Fruit fly (Drosophila melanogaster) whole organism, prepupa: ENCODE results near the gene Hph.

Experiments used
- Blimp-1 ChIP-seq: fragments of 200-800 bp; sonication (Bioruptor generic); optimal IDR thresholded peaks from 3 replicates; lab custom pipeline; 2017; ENCODE audit warnings: missing biosample characterization, missing genetic modification characterization, mild to moderate bottlenecking, moderate library complexity, missing genetic modification reagents
- CG34406 ChIP-seq: fragments of 200-800 bp; sonication (Bioruptor generic); optimal IDR thresholded peaks from 3 replicates; lab custom pipeline; 2016; ENCODE audit warnings: missing biosample characterization, missing genetic modification characterization
- CG6163 ChIP-seq: fragments of 200-800 bp; sonication (Bioruptor generic); IDR thresholded peaks from 3 replicates; pipeline ENCODE4 v1.3.6; 2022; ENCODE audit warnings: missing biosample characterization, missing genetic modification characterization
- CG6792 ChIP-seq: fragments of 200-800 bp; sonication (Bioruptor generic); optimal IDR thresholded peaks from 3 replicates; lab custom pipeline; 2016; ENCODE audit warnings: missing biosample characterization, missing genetic modification characterization
- CG6808 ChIP-seq: fragments of 200-800 bp; sonication (Bioruptor generic); optimal IDR thresholded peaks from 3 replicates; lab custom pipeline; 2017; ENCODE audit warnings: missing biosample characterization, missing genetic modification characterization, mild to moderate bottlenecking, moderate library complexity, missing genetic modification reagents
- CG6854 ChIP-seq: fragments of 200-800 bp; sonication (Bioruptor generic); optimal IDR thresholded peaks from 2 replicates; lab custom pipeline; 2017; ENCODE audit warnings: missing biosample characterization, mild to moderate bottlenecking, missing genetic modification characterization
- Eip75B ChIP-seq: fragments of 200-800 bp; sonication (Bioruptor generic); optimal IDR thresholded peaks from 3 replicates; lab custom pipeline; 2016; ENCODE audit warnings: missing biosample characterization, missing genetic modification characterization
- Eip78C ChIP-seq: fragments of 200-800 bp; sonication (Bioruptor generic); peaks from one replicate; lab custom pipeline; 2016; ENCODE audit warnings: missing biosample characterization, missing genetic modification characterization
- Lpt ChIP-seq: fragments of 200-800 bp; sonication (Bioruptor generic); optimal IDR thresholded peaks from 3 replicates; lab custom pipeline; 2016; ENCODE audit warnings: missing biosample characterization, missing genetic modification characterization
- Met ChIP-seq: fragments of 200-800 bp; sonication (Bioruptor generic); optimal IDR thresholded peaks from 3 replicates; lab custom pipeline; 2016; ENCODE audit warnings: missing biosample characterization, missing genetic modification characterization
- Smox ChIP-seq: fragments of 200-800 bp; sonication (Bioruptor generic); optimal IDR thresholded peaks from 3 replicates; lab custom pipeline; 2016; ENCODE audit warnings: missing biosample characterization, missing genetic modification characterization
- Sox102F ChIP-seq: fragments of 200-800 bp; sonication (Bioruptor generic); optimal IDR thresholded peaks from 2 replicates; lab custom pipeline; 2016; ENCODE audit warnings: missing biosample characterization, mild to moderate bottlenecking, missing genetic modification characterization
- Sox15 ChIP-seq: fragments of 200-800 bp; sonication (Bioruptor generic); optimal IDR thresholded peaks from 3 replicates; lab custom pipeline; 2016; ENCODE audit warnings: missing biosample characterization, missing genetic modification characterization
- achi ChIP-seq: fragments of 200-800 bp; sonication (Bioruptor generic); optimal IDR thresholded peaks from 3 replicates; lab custom pipeline; 2016; ENCODE audit warnings: missing biosample characterization, missing genetic modification characterization
- acj6 ChIP-seq: fragments of 200-800 bp; sonication (Bioruptor generic); optimal IDR thresholded peaks from 3 replicates; lab custom pipeline; 2016; ENCODE audit warnings: missing biosample characterization, missing genetic modification characterization
- dsx ChIP-seq: fragments of 200-800 bp; optimal IDR thresholded peaks from 3 replicates; lab custom pipeline; 2019; ENCODE audit warnings: missing biosample characterization, mild to moderate bottlenecking, missing genetic modification characterization, moderate library complexity; ENCODE audit not compliant: poor library complexity, severe bottlenecking
- fd85E ChIP-seq: fragments of 200-800 bp; sonication (Bioruptor generic); optimal IDR thresholded peaks from 3 replicates; lab custom pipeline; 2016; ENCODE audit warnings: missing biosample characterization, missing genetic modification characterization
- salr ChIP-seq, 2 experiments: fragments of 200-800 bp; sonication (Bioruptor generic); optimal IDR thresholded peaks; 3 replicates each; lab custom pipeline; 2016 to 2018; ENCODE audit warnings: missing biosample characterization in 2 of 2, missing genetic modification characterization in 2 of 2, mild to moderate bottlenecking in 1 of 2
- ss ChIP-seq, 2 experiments: fragments of 200-800 bp; sonication (Bioruptor generic); optimal IDR thresholded peaks; 2 replicates in 1 of 2; 3 replicates in 1 of 2; lab custom pipeline; 2017 to 2018; ENCODE audit warnings: mild to moderate bottlenecking in 2 of 2, missing biosample characterization in 2 of 2, missing genetic modification characterization in 2 of 2, moderate library complexity in 1 of 2

The Hph gene

dm6 chr3R:5317654-5318129 is 60.9 kb downstream of the Hph start:
- TF ChIP-seq Sox15 (no peak), achi (GFP tag; lab: Kevin White, UChicago) (peak; percentile 20), Eip78C (GFP tag; lab: Kevin White, UChicago) (peak; percentile 60), salr (GFP tag; optimal IDR thresholded peaks at IDR 0.05; lab: Kevin White, UChicago) (peak in 1 of 2 experiments; percentile 11), CG6163 (peak; percentile 80), Sox102F (GFP tag; lab: Kevin White, UChicago) (peak; percentile 25), CG6792 (GFP tag; lab: Kevin White, UChicago) (no peak), Met (peak; percentile 5), CG6808 (peak; percentile 9), acj6 (GFP tag; lab: Kevin White, UChicago) (no peak), CG34406 (GFP tag; lab: Kevin White, UChicago) (no peak), Lpt (GFP tag; lab: Kevin White, UChicago) (peak; percentile 15), dsx (GFP tag; lab: Kevin White, UChicago) (peak; percentile 52), ss (GFP tag; optimal IDR thresholded peaks at IDR 0.05; lab: Kevin White, UChicago) (peak; percentile 58 to 97), Smox (no peak), Blimp-1 (GFP tag; lab: Kevin White, UChicago) (peak; percentile 96), Eip75B (GFP tag; lab: Kevin White, UChicago) (peak; percentile 36), CG6854 (peak; percentile 42), fd85E (GFP tag; lab: Kevin White, UChicago) (no peak)
